Fruit fly (Drosophila melanogaster): ENCODE data around the gene CG1409.

The CG1409 gene

dm6 chrX:7888386-7889024 lies 30.5 kb downstream of the CG1409 start, which contains the start of gene Acat1 (continued):
- peak; percentile 64 for TF ChIP-seq phol (tag; optimal IDR thresholded peaks at IDR 0.05)
- peak; percentile 23 for TF ChIP-seq CG10462 (GFP tag; optimal IDR thresholded peaks at IDR 0.05)
- peak; percentile 65 for TF ChIP-seq slbo (GFP tag; IDR thresholded peaks at IDR 0.05)
- peak; percentile 35 for TF ChIP-seq CG2202 (tag; optimal IDR thresholded peaks at IDR 0.05)
- peak; percentile 28; the same call in 1 of the 2 replicates for TF ChIP-seq esg (GFP tag; conservative IDR thresholded peaks at IDR 0.05)
- TF ChIP-seq chif (GFP tag; optimal IDR thresholded peaks at IDR 0.05), result peak; percentile 8 to 38
- TF ChIP-seq CG9932 (GFP tag; IDR thresholded peaks at IDR 0.05), result peak; percentile 57
- TF ChIP-seq CG3838 (GFP tag; optimal IDR thresholded peaks at IDR 0.05), result no peak
- peak; percentile 76; the same call in 1 of the 3 replicates for TF ChIP-seq ken (GFP tag; IDR thresholded peaks at IDR 0.05)
- TF ChIP-seq hkb (optimal IDR thresholded peaks at IDR 0.05), result no peak
- TF ChIP-seq hkb (GFP tag; IDR thresholded peaks at IDR 0.05), result peak; percentile 80
- peak; percentile 52 for TF ChIP-seq trem (tag; optimal IDR thresholded peaks at IDR 0.05)
- peak; percentile 32 for TF ChIP-seq dm (GFP tag; optimal IDR thresholded peaks at IDR 0.05)
- TF ChIP-seq Aef1 (GFP tag; IDR thresholded peaks at IDR 0.05), result 0 out of 3 replicates have a peak, but pooled peaks have one; percentile 16
- no peak for TF ChIP-seq NC2α (GFP tag; optimal IDR thresholded peaks at IDR 0.05)
- no peak for TF ChIP-seq CG6175 (GFP tag; IDR thresholded peaks at IDR 0.05)
- TF ChIP-seq odd (GFP tag; optimal IDR thresholded peaks at IDR 0.05), result no peak
- no peak; the same call in 1 of the 2 replicates for TF ChIP-seq Bgb (GFP tag; IDR thresholded peaks at IDR 0.05; ENCODE audit: partially characterized antibody)
- TF ChIP-seq CG18011 (GFP tag; optimal IDR thresholded peaks at IDR 0.05), result peak; percentile 54
- peak; percentile 43 for TF ChIP-seq ems (GFP tag; optimal IDR thresholded peaks at IDR 0.05)
- peak; percentile 11 to 83 for TF ChIP-seq crp (GFP tag; optimal IDR thresholded peaks at IDR 0.05)
- peak; percentile 58 for TF ChIP-seq CG7556 (GFP tag; optimal IDR thresholded peaks at IDR 0.05)
- TF ChIP-seq CG14860 (GFP tag; IDR thresholded peaks at IDR 0.05; ENCODE audit: partially characterized antibody), result no peak
- TF ChIP-seq CG18599 (GFP tag; optimal IDR thresholded peaks at IDR 0.05), result peak; percentile 74
- peak; percentile 22; the same call in 1 of the 2 replicates for TF ChIP-seq E2f1 (GFP tag; IDR thresholded peaks at IDR 0.05)
- peak; percentile 31 for TF ChIP-seq CG13424 (tag; optimal IDR thresholded peaks at IDR 0.05)
- TF ChIP-seq bcd (GFP tag; optimal IDR thresholded peaks at IDR 0.05), result peak; percentile 42
- TF ChIP-seq Bteb2 (GFP tag; optimal IDR thresholded peaks at IDR 0.05), result peak; percentile 38
- TF ChIP-seq CG34376 (GFP tag; optimal IDR thresholded peaks at IDR 0.05), result peak; percentile 0
- TF ChIP-seq BEAF-32 (GFP tag; optimal IDR thresholded peaks at IDR 0.05), result peak; percentile 57
- peak; percentile 1 for TF ChIP-seq CG7271 (tag; optimal IDR thresholded peaks at IDR 0.05)
- no peak for TF ChIP-seq disco-r (GFP tag; optimal IDR thresholded peaks at IDR 0.05)
- no peak for TF ChIP-seq Mad (GFP tag; optimal IDR thresholded peaks at IDR 0.05)
- peak; percentile 46 to 72 for TF ChIP-seq Hr51 (GFP tag; optimal IDR thresholded peaks at IDR 0.05)
- TF ChIP-seq Stat92E (GFP tag; optimal IDR thresholded peaks at IDR 0.05), result no peak
- no peak for TF ChIP-seq CG8359 (GFP tag; optimal IDR thresholded peaks at IDR 0.05; ENCODE audit: borderline replicate concordance)
- TF ChIP-seq D (optimal IDR thresholded peaks at IDR 0.05), result no peak
- TF ChIP-seq D (GFP tag; optimal IDR thresholded peaks at IDR 0.05), result no peak
- peak; percentile 44 for TF ChIP-seq gsb-n (tag; optimal IDR thresholded peaks at IDR 0.05)
- peak; percentile 29 for TF ChIP-seq HmgD (GFP tag; optimal IDR thresholded peaks at IDR 0.05)
- 0 out of 2 replicates have a peak, but pooled peaks have one; percentile 40 for TF ChIP-seq CG5953 (GFP tag; IDR thresholded peaks at IDR 0.05)
- peak; percentile 62 for TF ChIP-seq CG13287 (GFP tag; IDR thresholded peaks at IDR 0.05; ENCODE audit: partially characterized antibody)
- peak; percentile 33 for TF ChIP-seq CG3407 (GFP tag; optimal IDR thresholded peaks at IDR 0.05)
- 0 out of 3 replicates have a peak, but pooled peaks have one; percentile 20 for TF ChIP-seq dysf (GFP tag; IDR thresholded peaks at IDR 0.05)
- no peak for TF ChIP-seq wek (GFP tag; optimal IDR thresholded peaks at IDR 0.05)
- TF ChIP-seq Dip3 (GFP tag; optimal IDR thresholded peaks at IDR 0.05), result peak; percentile 71
- TF ChIP-seq Mes4 (GFP tag; optimal IDR thresholded peaks at IDR 0.05), result no peak
- TF ChIP-seq Elba2 (GFP tag; optimal IDR thresholded peaks at IDR 0.05), result peak; percentile 91
- TF ChIP-seq Rfx (GFP tag; IDR thresholded peaks at IDR 0.05), result peak; percentile 72

All from whole organism, embryonic.